Worm (Caenorhabditis elegans) whole organism, L4 larva: ENCODE data around the gene tsg-101.

Source experiments
- ceh-82 ChIP-seq: sonication (generic microtip); optimal IDR thresholded peaks from 2 replicates; lab custom pipeline; 2017; ENCODE audit warnings: missing biosample characterization, missing genetic modification characterization
- ces-1 ChIP-seq: fragments of 150-350 bp; sonication (generic microtip); optimal IDR thresholded peaks from 4 replicates; lab custom pipeline; 2014; ENCODE audit warnings: missing biosample characterization, missing genetic modification reagents, missing genetic modification characterization
- nhr-41 ChIP-seq: fragments of 200-800 bp; sonication (Bioruptor generic); IDR thresholded peaks from 2 replicates; pipeline ENCODE4 v1.3.6; 2022; ENCODE audit warnings: missing genetic modification reagents, missing genetic modification characterization, missing compliant biosample characterization
- pqm-1 ChIP-seq: sonication (generic microtip); optimal IDR thresholded peaks from 2 replicates; lab custom pipeline; 2017; ENCODE audit warnings: missing biosample characterization, missing genetic modification characterization
- spr-3 ChIP-seq: fragments of 200-800 bp; sonication (Bioruptor generic); optimal IDR thresholded peaks from 2 replicates; lab custom pipeline; 2018; ENCODE audit warnings: mild to moderate bottlenecking, missing genetic modification characterization, missing compliant biosample characterization
- ztf-11 ChIP-seq: fragments of 150-350 bp; optimal IDR thresholded peaks from 2 replicates; lab custom pipeline; 2014; ENCODE audit warnings: missing biosample characterization, missing genetic modification characterization

DNA sequence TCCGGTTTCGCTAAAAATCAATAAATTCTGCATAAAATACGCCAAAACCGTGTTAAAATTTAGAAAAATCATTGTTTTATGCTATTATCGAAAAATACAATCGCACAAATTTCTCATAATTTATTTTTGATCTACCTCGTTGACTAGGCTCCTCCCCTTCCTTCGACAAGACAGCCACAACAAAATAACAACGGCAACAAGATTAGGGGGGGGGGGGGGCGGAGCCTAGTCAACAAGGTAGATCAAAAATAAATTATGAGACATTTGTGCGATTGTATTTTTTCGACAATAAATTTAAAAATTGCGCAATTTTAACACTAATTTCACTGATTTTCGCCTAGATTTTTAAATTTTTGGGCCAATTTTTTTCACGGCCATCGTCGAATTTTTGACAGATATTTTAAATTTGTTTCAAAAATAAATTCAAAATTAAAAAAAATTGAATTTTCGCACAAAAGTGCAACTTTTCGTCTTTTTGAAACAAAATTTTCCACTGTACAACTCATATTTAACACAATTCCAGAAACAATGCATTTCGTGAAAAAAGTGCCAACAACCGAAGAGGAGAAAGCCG, 12.6 kb upstream of the tsg-101 start, which contains the start of gene M57.2:
- TF ChIP-seq ztf-11 (tag; lab: Kevin White, UChicago) (no peak), nhr-41 (GFP tag; lab: Robert Waterston, UW) (no peak), pqm-1 (tag; lab: Kevin White, UChicago) (no peak), spr-3 (GFP tag; lab: Kevin White, UChicago) (no peak), ceh-82 (no peak), ces-1 (no peak)
